Worm (Caenorhabditis elegans) whole organism, young adult: ENCODE results near the gene str-60.

ENCODE experiments used
- C06A6.2 ChIP-seq: fragments of 200-800 bp; sonication (Bioruptor generic); conservative IDR thresholded peaks from 2 replicates; pipeline ENCODE4 v1.3.6; 2022; ENCODE audit warnings: missing genetic modification characterization, missing compliant biosample characterization
- F57C9.4 ChIP-seq: sonication (generic microtip); optimal IDR thresholded peaks from 2 replicates; lab custom pipeline; 2017; ENCODE audit warnings: mild to moderate bottlenecking, missing genetic modification characterization, missing compliant biosample characterization
- ekl-4 ChIP-seq: fragments of 200-800 bp; sonication (Bioruptor generic); IDR thresholded peaks from 2 replicates; pipeline ENCODE4 v1.3.6; 2022; ENCODE audit warnings: missing genetic modification reagents, missing genetic modification characterization, missing compliant biosample characterization
- him-1 ChIP-seq: sonication (generic microtip); optimal IDR thresholded peaks from 2 replicates; lab custom pipeline; 2016; ENCODE audit warnings: missing genotype, missing genetic modification reagents, missing genetic modification characterization, missing compliant biosample characterization
- hmg-20 ChIP-seq: fragments of 200-800 bp; sonication (Bioruptor generic); IDR thresholded peaks from 2 replicates; pipeline ENCODE4 v1.3.6; 2022; ENCODE audit warnings: missing genetic modification reagents, missing genetic modification characterization, missing compliant biosample characterization
- lir-1 ChIP-seq: fragments of 200-800 bp; sonication (Bioruptor generic); conservative IDR thresholded peaks from 2 replicates; pipeline ENCODE4 v1.3.6; 2022; ENCODE audit warnings: missing genetic modification reagents, missing genetic modification characterization, missing compliant biosample characterization
- zfh-2 ChIP-seq: fragments of 200-800 bp; sonication (Bioruptor generic); conservative IDR thresholded peaks from 2 replicates; pipeline ENCODE4 v1.3.6; 2022; ENCODE audit warnings: missing genetic modification reagents, missing genetic modification characterization, missing compliant biosample characterization
- ztf-3 ChIP-seq: fragments of 200-800 bp; sonication (Bioruptor generic); optimal IDR thresholded peaks from 2 replicates; lab custom pipeline; 2018; ENCODE audit warnings: mild to moderate bottlenecking, missing genetic modification characterization, missing compliant biosample characterization

- no peak for TF ChIP-seq hmg-20 (GFP tag; lab: Robert Waterston, UW)
- TF ChIP-seq him-1 (tag; lab: Kevin White, UChicago), result no peak
- TF ChIP-seq F57C9.4 (tag; lab: Kevin White, UChicago), result no peak
- TF ChIP-seq ztf-3, result no peak
- TF ChIP-seq zfh-2 (GFP tag; lab: Robert Waterston, UW), result no peak
- no peak for TF ChIP-seq C06A6.2 (GFP tag; lab: Robert Waterston, UW)
- TF ChIP-seq lir-1 (GFP tag; lab: Robert Waterston, UW), result no peak
- TF ChIP-seq ekl-4 (GFP tag; lab: Robert Waterston, UW), result no peak
Measured at ce11 chrV:15943125-15943524, 45.3 kb downstream of the str-60 start, which contains the start of gene srw-53.
